Fruit fly (Drosophila melanogaster) whole organism, embryonic: ENCODE results near the gene Gr93a.

Experiments
- ATbp ChIP-seq: fragments of 200-800 bp; sonication (Bioruptor generic); optimal IDR thresholded peaks from 2 replicates; lab custom pipeline; 2017; ENCODE audit warnings: missing biosample characterization, mild to moderate bottlenecking, missing genetic modification characterization, missing genetic modification reagents
- Antp ChIP-seq: fragments of 200-800 bp; sonication (Bioruptor generic); optimal IDR thresholded peaks from 3 replicates; lab custom pipeline; 2016; ENCODE audit warnings: missing biosample characterization, missing genetic modification characterization
- CG13287 ChIP-seq: fragments of 200-800 bp; sonication (Bioruptor generic); IDR thresholded peaks from 2 replicates; pipeline ENCODE4 v1.3.6; 2022; ENCODE audit warnings: missing biosample characterization, missing genetic modification characterization; ENCODE audit not compliant: partially characterized antibody
- CG13894 ChIP-seq: fragments of 200-800 bp; sonication (Bioruptor generic); optimal IDR thresholded peaks from 3 replicates; lab custom pipeline; 2018; ENCODE audit warnings: missing biosample characterization, mild to moderate bottlenecking, missing genetic modification characterization, moderate library complexity
- CG15073 ChIP-seq: fragments of 200-800 bp; sonication (Bioruptor generic); optimal IDR thresholded peaks from 2 replicates; lab custom pipeline; 2016; ENCODE audit warnings: missing biosample characterization, missing genetic modification characterization
- CG1647 ChIP-seq: fragments of 200-800 bp; sonication (Bioruptor generic); optimal IDR thresholded peaks from 3 replicates; lab custom pipeline; 2016; ENCODE audit warnings: missing biosample characterization, missing genetic modification characterization
- CG17829 ChIP-seq: fragments of 200-800 bp; optimal IDR thresholded peaks from 2 replicates; lab custom pipeline; 2019; ENCODE audit warnings: missing biosample characterization, mild to moderate bottlenecking, missing genetic modification characterization, moderate library complexity
- CG30403 ChIP-seq: fragments of 200-800 bp; sonication (Bioruptor generic); optimal IDR thresholded peaks from 3 replicates; lab custom pipeline; 2016; ENCODE audit warnings: missing biosample characterization, missing genetic modification characterization
- CG3163 ChIP-seq: fragments of 200-800 bp; sonication (Bioruptor generic); optimal IDR thresholded peaks from 3 replicates; lab custom pipeline; 2016; ENCODE audit warnings: missing biosample characterization, missing genetic modification characterization
- CG4282 ChIP-seq: fragments of 200-800 bp; sonication (Bioruptor generic); optimal IDR thresholded peaks from 2 replicates; lab custom pipeline; 2016; ENCODE audit warnings: missing biosample characterization, missing genetic modification characterization
- CG7786 ChIP-seq: fragments of 200-800 bp; sonication (Bioruptor generic); optimal IDR thresholded peaks from 2 replicates; lab custom pipeline; 2016; ENCODE audit warnings: missing biosample characterization, missing genetic modification characterization
- CG7963 ChIP-seq: fragments of 200-800 bp; sonication (Bioruptor generic); IDR thresholded peaks from 3 replicates; pipeline ENCODE4 v1.3.6; 2022; ENCODE audit warnings: missing biosample characterization, missing genetic modification characterization; ENCODE audit not compliant: partially characterized antibody
- CG7987 ChIP-seq: fragments of 200-800 bp; sonication (Bioruptor generic); optimal IDR thresholded peaks from 2 replicates; lab custom pipeline; 2018; ENCODE audit warnings: missing biosample characterization, mild to moderate bottlenecking, missing genetic modification characterization, moderate library complexity
- CG8388 ChIP-seq: fragments of 200-800 bp; sonication (Bioruptor generic); optimal IDR thresholded peaks from 2 replicates; lab custom pipeline; 2019; ENCODE audit warnings: missing biosample characterization, mild to moderate bottlenecking, missing genetic modification characterization, moderate library complexity
- CHES-1-like ChIP-seq: fragments of 200-800 bp; sonication (Bioruptor generic); optimal IDR thresholded peaks from 2 replicates; lab custom pipeline; 2016; ENCODE audit warnings: missing biosample characterization, missing genetic modification characterization
- D ChIP-seq, 2 experiments: fragments of 200-800 bp in 1 of 2; fragments of >200 bp in 1 of 2; sonication (Bioruptor generic) in 1 of 2; optimal IDR thresholded peaks; 2 replicates in 1 of 2; 3 replicates in 1 of 2; lab custom pipeline; 2017; ENCODE audit warnings: mild to moderate bottlenecking in 1 of 2, missing biosample characterization in 1 of 2, missing genetic modification characterization in 1 of 2, missing genetic modification reagents in 1 of 2
- Deaf1 ChIP-seq: fragments of 200-800 bp; optimal IDR thresholded peaks from 3 replicates; lab custom pipeline; 2019; ENCODE audit warnings: missing biosample characterization, mild to moderate bottlenecking, missing genetic modification characterization, moderate library complexity
- Doc3 ChIP-seq: fragments of 200-800 bp; sonication (Bioruptor generic); IDR thresholded peaks from 3 replicates; pipeline ENCODE4 v1.3.6; 2022; ENCODE audit warnings: missing biosample characterization, missing genetic modification characterization; ENCODE audit not compliant: partially characterized antibody
- Jarid2 ChIP-seq: fragments of 200-800 bp; sonication (Bioruptor generic); optimal IDR thresholded peaks from 3 replicates; lab custom pipeline; 2017; ENCODE audit warnings: mild to moderate bottlenecking, missing biosample characterization, missing genetic modification reagents, missing genetic modification characterization
- PHDP ChIP-seq: fragments of 200-800 bp; sonication (Bioruptor generic); optimal IDR thresholded peaks from 3 replicates; lab custom pipeline; 2018; ENCODE audit warnings: missing biosample characterization, mild to moderate bottlenecking, missing genetic modification characterization, moderate library complexity
- Ptx1 ChIP-seq: fragments of 200-800 bp; sonication (Bioruptor generic); IDR thresholded peaks from 2 replicates; pipeline ENCODE4 v1.3.6; 2022; ENCODE audit warnings: missing biosample characterization, missing genetic modification characterization
- Sox100B ChIP-seq: fragments of 200-800 bp; sonication (Bioruptor generic); optimal IDR thresholded peaks from 3 replicates; lab custom pipeline; 2018; ENCODE audit warnings: missing biosample characterization, mild to moderate bottlenecking, missing genetic modification characterization
- Stat92E ChIP-seq, 3 experiments: fragments of >200 bp in 2 of 3; fragments of 200-800 bp in 1 of 3; sonication (Bioruptor generic) in 1 of 3; optimal IDR thresholded peaks; 2 replicates each; lab custom pipeline; 2017 to 2019; ENCODE audit warnings: missing biosample characterization in 3 of 3, missing genetic modification characterization in 3 of 3, mild to moderate bottlenecking in 1 of 3, moderate library complexity in 1 of 3
- Xrp1 ChIP-seq: fragments of 200-800 bp; sonication (Bioruptor generic); IDR thresholded peaks from 2 replicates; pipeline ENCODE4 v1.3.6; 2022; ENCODE audit warnings: missing biosample characterization, missing genetic modification characterization
- YL-1 ChIP-seq: fragments of 200-800 bp; sonication (Bioruptor generic); optimal IDR thresholded peaks from 3 replicates; lab custom pipeline; 2017; ENCODE audit warnings: missing biosample characterization, mild to moderate bottlenecking, missing genetic modification characterization
- ac ChIP-seq: fragments of 200-800 bp; sonication (Bioruptor generic); optimal IDR thresholded peaks from 3 replicates; lab custom pipeline; 2017; ENCODE audit warnings: missing biosample characterization, mild to moderate bottlenecking, missing genetic modification characterization
- ash1 ChIP-seq: fragments of 200-800 bp; sonication (Bioruptor generic); optimal IDR thresholded peaks from 2 replicates; lab custom pipeline; 2018; ENCODE audit warnings: missing biosample characterization, mild to moderate bottlenecking, missing genetic modification characterization
- ci ChIP-seq: fragments of 200-800 bp; sonication (Bioruptor generic); IDR thresholded peaks from 3 replicates; pipeline ENCODE4 v1.3.6; 2022; ENCODE audit warnings: missing biosample characterization, missing genetic modification characterization
- dimm ChIP-seq: fragments of 200-800 bp; sonication (Bioruptor generic); IDR thresholded peaks from 2 replicates; pipeline ENCODE4 v1.3.6; 2022; ENCODE audit warnings: missing biosample characterization, missing genetic modification characterization
- eve ChIP-seq, 2 experiments: fragments of >200 bp; optimal IDR thresholded peaks; 2 replicates each; lab custom pipeline; 2017; ENCODE audit warnings: missing biosample characterization in 2 of 2, missing genetic modification characterization in 2 of 2
- fd102C ChIP-seq: fragments of 200-800 bp; sonication (Bioruptor generic); optimal IDR thresholded peaks from 2 replicates; lab custom pipeline; 2018; ENCODE audit warnings: missing biosample characterization, mild to moderate bottlenecking, missing genetic modification characterization, moderate library complexity
- fu2 ChIP-seq: fragments of 200-800 bp; sonication (Bioruptor generic); optimal IDR thresholded peaks from 2 replicates; lab custom pipeline; 2016; ENCODE audit warnings: missing biosample characterization, missing genetic modification characterization
- gce ChIP-seq: fragments of 200-800 bp; sonication (Bioruptor generic); IDR thresholded peaks from 3 replicates; pipeline ENCODE4 v1.3.6; 2022; ENCODE audit warnings: missing biosample characterization, missing genetic modification characterization
- lmd ChIP-seq: fragments of 200-800 bp; sonication (Bioruptor generic); IDR thresholded peaks from 2 replicates; pipeline ENCODE4 v1.3.6; 2022; ENCODE audit warnings: missing biosample characterization, missing genetic modification characterization
- mam ChIP-seq: fragments of 200-800 bp; sonication (Bioruptor generic); optimal IDR thresholded peaks from 3 replicates; lab custom pipeline; 2016; ENCODE audit warnings: missing biosample characterization, missing genetic modification characterization
- mirr ChIP-seq: fragments of 200-800 bp; sonication (Bioruptor generic); optimal IDR thresholded peaks from 3 replicates; lab custom pipeline; 2018; ENCODE audit warnings: missing biosample characterization, mild to moderate bottlenecking, missing genetic modification characterization
- oc ChIP-seq: fragments of 200-800 bp; sonication (Bioruptor generic); optimal IDR thresholded peaks from 2 replicates; lab custom pipeline; 2018; ENCODE audit warnings: missing biosample characterization, mild to moderate bottlenecking, missing genetic modification characterization, moderate library complexity
- pan ChIP-seq, 4 experiments: fragments of >200 bp in 3 of 4; fragments of 200-800 bp in 1 of 4; sonication (Bioruptor generic) in 1 of 4; optimal IDR thresholded peaks in 3 of 4; IDR thresholded peaks in 1 of 4; 2 replicates each; pipeline versions ENCODE4 v1.3.6 to Lab custom; 2017 to 2022; ENCODE audit warnings: missing biosample characterization in 2 of 4, missing genetic modification characterization in 2 of 4, mixed read lengths in 1 of 4
- schlank ChIP-seq: fragments of 200-800 bp; sonication (Bioruptor generic); optimal IDR thresholded peaks from 2 replicates; lab custom pipeline; 2018; ENCODE audit warnings: missing biosample characterization, mild to moderate bottlenecking, missing genetic modification characterization
- sim ChIP-seq: fragments of 200-800 bp; sonication (Bioruptor generic); IDR thresholded peaks from 2 replicates; pipeline ENCODE4 v1.3.6; 2022; ENCODE audit warnings: missing biosample characterization, missing genetic modification characterization
- stwl ChIP-seq: fragments of 200-800 bp; sonication (Bioruptor generic); optimal IDR thresholded peaks from 3 replicates; lab custom pipeline; 2018; ENCODE audit warnings: missing biosample characterization, mild to moderate bottlenecking, missing genetic modification characterization, moderate library complexity
- sug ChIP-seq: fragments of 200-800 bp; optimal IDR thresholded peaks from 2 replicates; lab custom pipeline; 2019; ENCODE audit warnings: missing biosample characterization, mild to moderate bottlenecking, missing genetic modification characterization, moderate library complexity
- trem ChIP-seq: fragments of 200-800 bp; optimal IDR thresholded peaks from 3 replicates; lab custom pipeline; 2019; ENCODE audit warnings: missing biosample characterization, mild to moderate bottlenecking, missing genetic modification characterization, moderate library complexity
- wek ChIP-seq: fragments of 200-800 bp; sonication (Bioruptor generic); optimal IDR thresholded peaks from 3 replicates; lab custom pipeline; 2018; ENCODE audit warnings: missing biosample characterization, mild to moderate bottlenecking, missing genetic modification characterization, moderate library complexity
- zen2 ChIP-seq: fragments of 200-800 bp; sonication (Bioruptor generic); IDR thresholded peaks from 3 replicates; pipeline ENCODE4 v1.3.6; 2022; ENCODE audit warnings: missing biosample characterization, missing genetic modification characterization; ENCODE audit not compliant: partially characterized antibody
- zf30C ChIP-seq: fragments of 200-800 bp; sonication (Bioruptor generic); optimal IDR thresholded peaks from 3 replicates; lab custom pipeline; 2018; ENCODE audit warnings: missing biosample characterization, mild to moderate bottlenecking, missing genetic modification characterization

Gene Gr93a

DNA sequence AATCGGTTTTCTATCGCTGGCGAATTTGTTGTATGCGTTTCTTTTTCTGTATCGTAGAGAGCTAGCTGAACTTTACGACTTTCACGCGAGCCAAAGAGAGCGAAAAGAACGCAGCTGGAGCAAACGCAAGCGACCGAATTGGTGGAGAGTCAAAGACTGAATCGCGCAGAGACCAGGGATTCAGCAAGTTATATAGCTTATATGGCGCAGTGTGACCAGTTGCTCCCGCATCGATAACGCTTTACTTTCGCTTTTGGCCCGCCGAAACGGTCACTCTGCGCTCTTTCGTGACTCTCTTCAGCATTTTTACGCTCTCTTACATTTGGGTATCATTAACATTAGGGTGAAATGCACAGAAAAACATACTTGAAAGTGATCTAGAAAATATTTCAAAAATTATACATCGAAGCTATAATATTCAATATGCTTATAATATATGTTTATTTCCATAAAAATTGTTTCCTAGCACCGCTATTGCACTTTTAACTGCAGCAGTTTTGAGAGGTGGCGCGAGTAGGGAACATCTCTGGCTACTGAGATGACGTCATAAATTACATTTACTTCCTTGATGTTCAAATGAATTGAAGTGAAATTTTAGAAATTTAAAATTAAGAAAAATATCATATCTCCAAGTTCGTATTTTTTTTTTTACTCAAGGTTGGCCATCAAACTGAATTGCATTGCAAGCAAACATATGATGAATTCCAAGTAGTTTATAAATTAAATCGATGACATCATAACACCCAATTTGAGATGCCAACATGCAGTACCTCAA is 24.0 kb downstream of the Gr93a start, which contains the start of gene glec (continued):
- TF ChIP-seq CG1647 (GFP tag; lab: Kevin White, UChicago) = peak; percentile 40
- TF ChIP-seq zf30C (GFP tag; lab: Kevin White, UChicago) = peak; percentile 55
- peak; percentile 41 for TF ChIP-seq CG30403 (GFP tag; lab: Kevin White, UChicago)
- TF ChIP-seq Antp (GFP tag; lab: Kevin White, UChicago) = peak; percentile 57
- TF ChIP-seq D (optimal IDR thresholded peaks at IDR 0.05; lab: Kevin White, UChicago) = no peak
- no peak for TF ChIP-seq D (GFP tag; optimal IDR thresholded peaks at IDR 0.05; lab: Kevin White, UChicago)
- 0 out of 3 replicates have a peak, but pooled peaks have one; percentile 24 for TF ChIP-seq Doc3 (GFP tag; lab: Robert Waterston, UW)
- no peak for TF ChIP-seq fu2 (GFP tag; lab: Kevin White, UChicago)
- no peak for TF ChIP-seq dimm (GFP tag; lab: Robert Waterston, UW)
- TF ChIP-seq CHES-1-like (GFP tag; lab: Kevin White, UChicago) = peak; percentile 1
- TF ChIP-seq Sox100B (GFP tag; lab: Kevin White, UChicago) = peak; percentile 2
- peak; percentile 36 for TF ChIP-seq sug
- peak; percentile 61 for TF ChIP-seq CG7987 (GFP tag; lab: Kevin White, UChicago)
- peak; percentile 16 for TF ChIP-seq PHDP
- TF ChIP-seq fd102C (GFP tag; lab: Kevin White, UChicago) = no peak
- no peak for TF ChIP-seq CG7786 (GFP tag; lab: Kevin White, UChicago)
- no peak for TF ChIP-seq sim (GFP tag; lab: Robert Waterston, UW)
- peak; percentile 71 for TF ChIP-seq oc
- TF ChIP-seq schlank (tag; lab: Kevin White, UChicago) = peak; percentile 18
- TF ChIP-seq ac = no peak
- peak; percentile 61; the same call in 1 of the 2 replicates for TF ChIP-seq CG13287 (GFP tag; lab: Robert Waterston, UW)
- TF ChIP-seq ash1 (GFP tag; lab: Kevin White, UChicago) = peak; percentile 86
- peak; percentile 29 for TF ChIP-seq CG17829 (tag; lab: Kevin White, UChicago)
- peak; percentile 38 for TF ChIP-seq YL-1 (GFP tag; lab: Kevin White, UChicago)
- peak; percentile 100 for TF ChIP-seq CG3163
- TF ChIP-seq pan (optimal IDR thresholded peaks at IDR 0.05; lab: Kevin White, UChicago) = no peak
- peak in 1 of 2 experiments; percentile 59 for TF ChIP-seq pan (GFP tag; optimal IDR thresholded peaks at IDR 0.05 in 1 of 2, IDR thresholded peaks at IDR 0.05 in 1 of 2)
- TF ChIP-seq trem = peak; percentile 16
- TF ChIP-seq Jarid2 (GFP tag; lab: Kevin White, UChicago) = peak; percentile 99
- TF ChIP-seq CG8388 = peak; percentile 16
- TF ChIP-seq stwl (tag; lab: Kevin White, UChicago) = peak; percentile 70
- no peak; the same call in 2 of the 3 replicates for TF ChIP-seq CG7963
- peak; percentile 23; the same call in 1 of the 2 replicates for TF ChIP-seq Ptx1 (GFP tag; lab: Robert Waterston, UW)
- TF ChIP-seq mirr (GFP tag; lab: Kevin White, UChicago) = peak; percentile 72
- TF ChIP-seq zen2 (GFP tag; lab: Robert Waterston, UW) = peak; percentile 42; the same call in 1 of the 3 replicates
- peak; percentile 21 for TF ChIP-seq wek (GFP tag; lab: Kevin White, UChicago)
- peak; percentile 68; the same call in 2 of the 3 replicates for TF ChIP-seq gce (GFP tag; lab: Robert Waterston, UW)
- TF ChIP-seq eve (GFP tag; optimal IDR thresholded peaks at IDR 0.05; lab: Kevin White, UChicago) = peak in 1 of 2 experiments; percentile 93
- peak; percentile 70 for TF ChIP-seq CG13894
- TF ChIP-seq CG4282 (GFP tag; lab: Kevin White, UChicago) = peak; percentile 26
- peak; percentile 90 for TF ChIP-seq ci (GFP tag; lab: Robert Waterston, UW)
- TF ChIP-seq Stat92E (GFP tag; optimal IDR thresholded peaks at IDR 0.05; lab: Kevin White, UChicago) = peak in 1 of 3 experiments; percentile 79
- no peak for TF ChIP-seq CG15073
- TF ChIP-seq Deaf1 (tag; lab: Kevin White, UChicago) = peak; percentile 34
- TF ChIP-seq ATbp (GFP tag; lab: Kevin White, UChicago) = peak; percentile 6
- no peak; the same call in 1 of the 2 replicates for TF ChIP-seq lmd
- TF ChIP-seq mam = no peak
- peak; percentile 50; the same call in 1 of the 2 replicates for TF ChIP-seq Xrp1 (GFP tag; lab: Robert Waterston, UW)
